Worm (Caenorhabditis elegans) whole organism, early embryonic: Measurements from ENCODE around the gene ins-23.

ENCODE experiments used
- B0310.2 ChIP-seq: sonication (generic microtip); optimal IDR thresholded peaks from 2 replicates; lab custom pipeline; 2016; ENCODE audit warnings: mild to moderate bottlenecking, missing genetic modification characterization, missing compliant biosample characterization
- F13C5.2 ChIP-seq: sonication (generic microtip); optimal IDR thresholded peaks from 2 replicates; lab custom pipeline; 2017; ENCODE audit warnings: mild to moderate bottlenecking, missing genetic modification characterization, inconsistent platforms, missing compliant biosample characterization
- aly-1 ChIP-seq: sonication (generic microtip); optimal IDR thresholded peaks from 2 replicates; lab custom pipeline; 2016; ENCODE audit warnings: missing genetic modification characterization, missing compliant biosample characterization
- ama-1 ChIP-seq: fragments of 150-350 bp; optimal IDR thresholded peaks from 2 replicates; lab custom pipeline; 2014
- hmg-4 ChIP-seq: fragments of 200-800 bp; sonication (Bioruptor generic); optimal IDR thresholded peaks from 2 replicates; lab custom pipeline; 2018; ENCODE audit warnings: mild to moderate bottlenecking, missing genetic modification characterization, missing compliant biosample characterization
- sea-1 ChIP-seq: fragments of 200-800 bp; sonication (Bioruptor generic); conservative IDR thresholded peaks from 2 replicates; pipeline ENCODE4 v1.3.6; 2022; ENCODE audit warnings: missing genetic modification characterization, missing compliant biosample characterization

ce11 chrIII:10057518-10057917, 29.5 kb downstream of the ins-23 start, which contains the start of gene T16G12.4:
- TF ChIP-seq aly-1 (tag; lab: Kevin White, UChicago): no peak
- no peak for TF ChIP-seq hmg-4 (GFP tag; lab: Kevin White, UChicago)
- TF ChIP-seq ama-1 (lab: Kevin White, UChicago): no peak
- TF ChIP-seq F13C5.2 (tag; lab: Kevin White, UChicago): no peak
- no peak for TF ChIP-seq B0310.2 (tag; lab: Kevin White, UChicago)
- no peak for TF ChIP-seq sea-1 (GFP tag; lab: Robert Waterston, UW)
